Worm (Caenorhabditis elegans) whole organism, L1 larva: ENCODE results near the gene str-190.

Source experiments
- C34B4.2 ChIP-seq: sonication (generic microtip); optimal IDR thresholded peaks from 2 replicates; lab custom pipeline; 2017; ENCODE audit warnings: mild to moderate bottlenecking, missing genetic modification characterization, missing compliant biosample characterization
- ama-1 ChIP-seq: fragments of 150-350 bp; optimal IDR thresholded peaks from 2 replicates; lab custom pipeline; 2014
- ceh-63 ChIP-seq: fragments of 200-800 bp; sonication (Bioruptor generic); optimal IDR thresholded peaks from 2 replicates; lab custom pipeline; 2018; ENCODE audit warnings: mild to moderate bottlenecking, missing genetic modification characterization, missing compliant biosample characterization
- ceh-82 ChIP-seq, 3 experiments: fragments of 150-350 bp in 1 of 3; sonication (generic microtip) in 2 of 3; optimal IDR thresholded peaks; 2 replicates each; lab custom pipeline; 2014 to 2017; ENCODE audit warnings: missing biosample characterization in 3 of 3, missing genetic modification characterization in 3 of 3
- ceh-88 ChIP-seq: fragments of 200-800 bp; sonication (Bioruptor generic); IDR thresholded peaks from 2 replicates; pipeline ENCODE4 v1.3.6; 2022; ENCODE audit warnings: missing genetic modification characterization, missing compliant biosample characterization
- ceh-90 ChIP-seq: sonication (generic microtip); optimal IDR thresholded peaks from 2 replicates; lab custom pipeline; 2016; ENCODE audit warnings: missing genetic modification characterization, missing compliant biosample characterization
- efl-1 ChIP-seq, 4 experiments: fragments of 150-350 bp; optimal IDR thresholded peaks in 3 of 4; peaks in 1 of 4; 1 replicate in 1 of 4; 2 replicates in 3 of 4; lab custom pipeline; 2014; ENCODE audit warnings: missing biosample characterization in 2 of 4, missing genetic modification characterization in 2 of 4, missing genetic modification reagents in 2 of 4
- elt-2 ChIP-seq: sonication (generic microtip); optimal IDR thresholded peaks from 2 replicates; lab custom pipeline; 2016; ENCODE audit warnings: missing genetic modification characterization, mild to moderate bottlenecking, inconsistent platforms, missing compliant biosample characterization, missing genetic modification reagents
- elt-3 ChIP-seq, 6 experiments: fragments of 150-350 bp in 1 of 6; sonication (generic microtip); optimal IDR thresholded peaks; 2 replicates each; lab custom pipeline; 2017 to 2018; ENCODE audit warnings: missing biosample characterization in 6 of 6, missing genetic modification characterization in 6 of 6, inconsistent platforms in 1 of 6
- ets-5 ChIP-seq: fragments of 200-800 bp; sonication (Bioruptor generic); IDR thresholded peaks from 2 replicates; pipeline ENCODE4 v1.3.6; 2022; ENCODE audit warnings: missing genetic modification characterization, missing compliant biosample characterization
- fkh-10 ChIP-seq: sonication (generic microtip); optimal IDR thresholded peaks from 2 replicates; lab custom pipeline; 2017; ENCODE audit warnings: missing biosample characterization, missing genetic modification reagents, missing genetic modification characterization
- fkh-8 ChIP-seq: sonication (generic microtip); optimal IDR thresholded peaks from 2 replicates; lab custom pipeline; 2016; ENCODE audit warnings: mild to moderate bottlenecking, missing genetic modification characterization, missing compliant biosample characterization
- fos-1 ChIP-seq: fragments of 150-350 bp; optimal IDR thresholded peaks from 2 replicates; lab custom pipeline; 2014; ENCODE audit warnings: missing biosample characterization, missing genetic modification characterization
- hpl-2 ChIP-seq: fragments of 150-350 bp; optimal IDR thresholded peaks from 2 replicates; lab custom pipeline; 2014; ENCODE audit warnings: missing biosample characterization, missing genetic modification reagents, missing genetic modification characterization
- lin-14 ChIP-seq: fragments of 200-800 bp; sonication (Bioruptor generic); optimal IDR thresholded peaks from 2 replicates; lab custom pipeline; 2018; ENCODE audit warnings: mild to moderate bottlenecking, missing genetic modification characterization, moderate library complexity, missing compliant biosample characterization
- lin-39 ChIP-seq: fragments of 150-350 bp; optimal IDR thresholded peaks from 2 replicates; lab custom pipeline; 2014; ENCODE audit warnings: missing biosample characterization, missing genetic modification reagents, missing genetic modification characterization
- lir-3 ChIP-seq: sonication (generic microtip); optimal IDR thresholded peaks from 2 replicates; lab custom pipeline; 2016; ENCODE audit warnings: mild to moderate bottlenecking, missing genetic modification characterization, moderate library complexity, missing compliant biosample characterization; ENCODE audit not compliant: poor library complexity
- lsy-2 ChIP-seq, 2 experiments: fragments of 150-350 bp; optimal IDR thresholded peaks; 2 replicates each; lab custom pipeline; 2014; ENCODE audit warnings: missing biosample characterization in 2 of 2, missing genetic modification characterization in 2 of 2
- mep-1 ChIP-seq: fragments of 150-350 bp; optimal IDR thresholded peaks from 2 replicates; lab custom pipeline; 2014; ENCODE audit warnings: missing biosample characterization, missing genetic modification characterization
- nhr-11 ChIP-seq: fragments of 150-350 bp; optimal IDR thresholded peaks from 2 replicates; lab custom pipeline; 2014; ENCODE audit warnings: missing biosample characterization, missing genetic modification characterization
- nhr-20 ChIP-seq: sonication (generic microtip); optimal IDR thresholded peaks from 2 replicates; lab custom pipeline; 2016; ENCODE audit warnings: mild to moderate bottlenecking, missing genetic modification characterization, missing compliant biosample characterization
- nhr-47 ChIP-seq: sonication (generic microtip); optimal IDR thresholded peaks from 2 replicates; lab custom pipeline; 2016; ENCODE audit warnings: mild to moderate bottlenecking, missing genetic modification characterization, moderate library complexity, missing compliant biosample characterization
- nhr-85 ChIP-seq: sonication (generic microtip); peaks from one replicate; lab custom pipeline; 2016; ENCODE audit warnings: missing genetic modification characterization, inconsistent platforms, missing compliant biosample characterization
- nhr-90 ChIP-seq: sonication (generic microtip); optimal IDR thresholded peaks from 2 replicates; lab custom pipeline; 2016; ENCODE audit warnings: mild to moderate bottlenecking, missing genetic modification characterization, missing compliant biosample characterization; ENCODE audit not compliant: poor library complexity
- rnt-1 ChIP-seq: sonication (generic microtip); optimal IDR thresholded peaks from 2 replicates; lab custom pipeline; 2016; ENCODE audit warnings: mild to moderate bottlenecking, missing genetic modification characterization, moderate library complexity, missing compliant biosample characterization
- snu-23 ChIP-seq: sonication (generic microtip); optimal IDR thresholded peaks from 2 replicates; lab custom pipeline; 2016; ENCODE audit warnings: missing genetic modification characterization, missing compliant biosample characterization
- sptf-1 ChIP-seq: fragments of 150-350 bp; optimal IDR thresholded peaks from 2 replicates; lab custom pipeline; 2014; ENCODE audit warnings: missing biosample characterization, missing genetic modification characterization
- sup-37 ChIP-seq: fragments of 200-800 bp; sonication (Bioruptor generic); optimal IDR thresholded peaks from 2 replicates; lab custom pipeline; 2018; ENCODE audit warnings: mild to moderate bottlenecking, missing genetic modification characterization, missing compliant biosample characterization
- tlp-1 ChIP-seq: fragments of 150-350 bp; optimal IDR thresholded peaks from 2 replicates; lab custom pipeline; 2014; ENCODE audit warnings: missing biosample characterization, missing genetic modification characterization
- unc-130 ChIP-seq: fragments of 150-350 bp; optimal IDR thresholded peaks from 2 replicates; lab custom pipeline; 2017; ENCODE audit warnings: missing biosample characterization, missing genetic modification characterization, inconsistent platforms
- unc-62 ChIP-seq: fragments of 150-350 bp; optimal IDR thresholded peaks from 2 replicates; lab custom pipeline; 2014; ENCODE audit warnings: missing biosample characterization, missing genetic modification reagents, missing genetic modification characterization
- unc-86 ChIP-seq: sonication (generic microtip); optimal IDR thresholded peaks from 2 replicates; lab custom pipeline; 2016; ENCODE audit warnings: missing genetic modification characterization, missing compliant biosample characterization
- xbp-1 ChIP-seq: sonication (generic microtip); optimal IDR thresholded peaks from 2 replicates; lab custom pipeline; 2016; ENCODE audit warnings: missing genetic modification characterization, missing compliant biosample characterization
- zag-1 ChIP-seq: fragments of 150-350 bp; optimal IDR thresholded peaks from 2 replicates; lab custom pipeline; 2014; ENCODE audit warnings: missing biosample characterization, missing genetic modification characterization
- zip-4 ChIP-seq: fragments of 200-800 bp; sonication (Bioruptor generic); optimal IDR thresholded peaks from 2 replicates; lab custom pipeline; 2018; ENCODE audit warnings: mild to moderate bottlenecking, missing genetic modification characterization, moderate library complexity, missing compliant biosample characterization

The str-190 gene

ce11 chrV:7432441-7433146 is 45.7 kb downstream of the str-190 start:
- TF ChIP-seq ama-1 (lab: Kevin White, UChicago) (peak; percentile 52), snu-23 (GFP tag; lab: Kevin White, UChicago) (peak; percentile 44), C34B4.2 (no peak), tlp-1 (tag; lab: Kevin White, UChicago) (no peak), sup-37 (no peak), ceh-88 (0 out of 2 replicates have a peak, but pooled peaks have one; percentile 10), nhr-20 (tag; lab: Kevin White, UChicago) (peak; percentile 6), lir-3 (tag; lab: Kevin White, UChicago) (peak; percentile 21), unc-86 (no peak), nhr-90 (peak; percentile 24), elt-2 (tag; lab: Kevin White, UChicago) (peak; percentile 5), nhr-85 (peak; percentile 53), unc-62 (GFP tag; lab: Kevin White, UChicago) (no peak), elt-3 (tag; optimal IDR thresholded peaks at IDR 0.05; lab: Kevin White, UChicago) (peak in 1 of 6 experiments; percentile 35), efl-1 (optimal IDR thresholded peaks at IDR 0.05; lab: Kevin White, UChicago) (no peak), efl-1 (GFP tag; optimal IDR thresholded peaks at IDR 0.05 in 1 of 2; lab: Kevin White, UChicago) (peak in 1 of 2 experiments; percentile 80), xbp-1 (tag; lab: Kevin White, UChicago) (no peak)
- TF ChIP-seq, all 84 proteins: peak for 10

ce11 chrV:7431016-7431415 is 47.3 kb downstream of the str-190 start, which contains the start of gene srw-71:
Gene srw-71, minus strand, starts transcription at chrV:7431116.
- no peak for TF ChIP-seq mep-1 (tag; lab: Kevin White, UChicago)
- peak; percentile 33 for TF ChIP-seq fkh-8 (tag; lab: Kevin White, UChicago)
- TF ChIP-seq fos-1 = no peak
- peak; percentile 30 for TF ChIP-seq nhr-11 (tag; lab: Kevin White, UChicago)

- TF ChIP-seq nhr-11 (tag; lab: Kevin White, UChicago) = no peak
- no peak for TF ChIP-seq ceh-63 (GFP tag; lab: Kevin White, UChicago)
- TF ChIP-seq elt-2 (tag; lab: Kevin White, UChicago) = no peak
- TF ChIP-seq lin-39 = no peak
- TF ChIP-seq lsy-2 (tag; optimal IDR thresholded peaks at IDR 0.05; lab: Kevin White, UChicago) = no peak
- TF ChIP-seq nhr-47 (tag; lab: Kevin White, UChicago) = no peak
- TF ChIP-seq hpl-2 (GFP tag; lab: Kevin White, UChicago) = no peak
- no peak for TF ChIP-seq rnt-1 (tag; lab: Kevin White, UChicago)
- no peak for TF ChIP-seq zip-4 (GFP tag; lab: Kevin White, UChicago)
- TF ChIP-seq ets-5 (GFP tag; lab: Robert Waterston, UW) = no peak
- no peak for TF ChIP-seq zag-1 (tag; lab: Kevin White, UChicago)
- TF ChIP-seq lin-14 (GFP tag; lab: Kevin White, UChicago) = no peak
- TF ChIP-seq ceh-90 (tag; lab: Kevin White, UChicago) = no peak
- no peak for TF ChIP-seq unc-130 (tag; lab: Kevin White, UChicago)
- TF ChIP-seq sptf-1 (tag; lab: Kevin White, UChicago) = no peak
- TF ChIP-seq fkh-10 (GFP tag; lab: Kevin White, UChicago) = no peak
- no peak for TF ChIP-seq elt-3 (tag; optimal IDR thresholded peaks at IDR 0.05; lab: Kevin White, UChicago)
- TF ChIP-seq ceh-82 (tag; optimal IDR thresholded peaks at IDR 0.05; lab: Kevin White, UChicago) = no peak
Observed at ce11 chrV:7428880-7429279, 49.4 kb downstream of the str-190 start, which contains the start of gene srw-69. Gene srw-69, minus strand, starts transcription at chrV:7428980.
